Fruit fly (Drosophila melanogaster): ENCODE results near the gene PolZ2.

PolZ2 gene

dm6 chr3R:5547464-5547943 is 41.2 kb upstream of the PolZ2 start, which contains the start of gene CG2519 (continued):
- TF ChIP-seq CG31365 (tag; optimal IDR thresholded peaks at IDR 0.05) (no peak), dati (GFP tag; IDR thresholded peaks at IDR 0.05) (peak; percentile 55; the same call in 1 of the 2 replicates), CG11085 (GFP tag; IDR thresholded peaks at IDR 0.05) (peak; percentile 59; the same call in 1 of the 2 replicates), Opbp (GFP tag; IDR thresholded peaks at IDR 0.05; ENCODE audit: partially characterized antibody) (peak; percentile 96), Six4 (GFP tag; optimal IDR thresholded peaks at IDR 0.05) (peak; percentile 51), CG7556 (GFP tag; optimal IDR thresholded peaks at IDR 0.05) (no peak), CG32767 (GFP tag; IDR thresholded peaks at IDR 0.05) (0 out of 2 replicates have a peak, but pooled peaks have one; percentile 14), hth (optimal IDR thresholded peaks at IDR 0.05) (no peak), Atf3 (GFP tag; optimal IDR thresholded peaks at IDR 0.05) (peak; percentile 41), Atf6 (GFP tag; IDR thresholded peaks at IDR 0.05) (peak; percentile 49; the same call in 1 of the 2 replicates), CG8924 (tag; optimal IDR thresholded peaks at IDR 0.05) (peak; percentile 76), ssp (GFP tag; IDR thresholded peaks at IDR 0.05) (0 out of 2 replicates have a peak, but pooled peaks have one; percentile 29), CG3995 (GFP tag; optimal IDR thresholded peaks at IDR 0.05) (peak; percentile 71), sna (GFP tag; IDR thresholded peaks at IDR 0.05; ENCODE audit: partially characterized antibody) (peak; percentile 87), lola (GFP tag; optimal IDR thresholded peaks at IDR 0.05) (peak in 1 of 3 experiments; percentile 9), CG6272 (GFP tag; IDR thresholded peaks at IDR 0.05) (peak; percentile 36; the same call in 1 of the 2 replicates), btn (GFP tag; optimal IDR thresholded peaks at IDR 0.05) (no peak), Asciz (GFP tag; optimal IDR thresholded peaks at IDR 0.05) (no peak), maf-S (GFP tag; optimal IDR thresholded peaks at IDR 0.05) (peak; percentile 16), E2f1 (GFP tag; IDR thresholded peaks at IDR 0.05) (peak; percentile 42; the same call in 1 of the 2 replicates), CG14667 (GFP tag; IDR thresholded peaks at IDR 0.05) (peak; percentile 14; the same call in 1 of the 2 replicates), CG2116 (GFP tag; optimal IDR thresholded peaks at IDR 0.05) (peak; percentile 87), B-H2 (GFP tag; optimal IDR thresholded peaks at IDR 0.05) (peak; percentile 47), D19A (tag; optimal IDR thresholded peaks at IDR 0.05) (no peak), H2.0 (GFP tag; IDR thresholded peaks at IDR 0.05) (peak; percentile 52), lilli (GFP tag; optimal IDR thresholded peaks at IDR 0.05) (peak; percentile 77), CG7372 (GFP tag; IDR thresholded peaks at IDR 0.05) (peak; percentile 45; the same call in 1 of the 2 replicates), sens (GFP tag) (peak; percentile 91), mam (GFP tag; optimal IDR thresholded peaks at IDR 0.05) (peak; percentile 73), CG8478 (optimal IDR thresholded peaks at IDR 0.05) (peak; percentile 86), NFAT (GFP tag; IDR thresholded peaks at IDR 0.05) (peak; percentile 82), Mrtf (GFP tag; IDR thresholded peaks at IDR 0.05) (peak; percentile 24; the same call in 1 of the 3 replicates), Adf1 (GFP tag; IDR thresholded peaks at IDR 0.05) (peak; percentile 69), tll (GFP tag; optimal IDR thresholded peaks at IDR 0.05) (no peak), org-1 (GFP tag; optimal IDR thresholded peaks at IDR 0.05) (peak; percentile 18), CG1647 (GFP tag; optimal IDR thresholded peaks at IDR 0.05) (peak; percentile 36), wdn (GFP tag; IDR thresholded peaks at IDR 0.05) (peak; percentile 77; the same call in 1 of the 2 replicates), CG32532 (GFP tag; IDR thresholded peaks at IDR 0.05) (peak; percentile 81), jumu (GFP tag; optimal IDR thresholded peaks at IDR 0.05) (peak; percentile 62), run (tag; optimal IDR thresholded peaks at IDR 0.05) (no peak), CG34224 (GFP tag; IDR thresholded peaks at IDR 0.05; ENCODE audit: partially characterized antibody) (peak; percentile 81), B-H1 (GFP tag; IDR thresholded peaks at IDR 0.05) (no peak), CG11093 (GFP tag; IDR thresholded peaks at IDR 0.05) (no peak), vfl (GFP tag; optimal IDR thresholded peaks at IDR 0.05) (peak; percentile 60), kah (GFP tag; optimal IDR thresholded peaks at IDR 0.05) (peak; percentile 56), Bdp1 (GFP tag; optimal IDR thresholded peaks at IDR 0.05) (peak; percentile 39), CG11695 (GFP tag; IDR thresholded peaks at IDR 0.05) (0 out of 3 replicates have a peak, but pooled peaks have one; percentile 19), gfzf (GFP tag; optimal IDR thresholded peaks at IDR 0.05) (peak; percentile 42), tup (GFP tag; optimal IDR thresholded peaks at IDR 0.05) (peak; percentile 14), CrebB (tag; optimal IDR thresholded peaks at IDR 0.05) (peak; percentile 59), z (GFP tag; IDR thresholded peaks at IDR 0.05) (0 out of 3 replicates have a peak, but pooled peaks have one; percentile 17)

Measured in whole organism, embryonic.